Worm (Caenorhabditis elegans) whole organism, L1 larva: Measurements from ENCODE around the gene srw-62.
A peak's percentile ranks its signal among the peaks of the same experiment; 100 is the strongest.

Source experiments
- C04F5.9 ChIP-seq: sonication (generic microtip); optimal IDR thresholded peaks from 2 replicates; lab custom pipeline; 2016; ENCODE audit warnings: missing genetic modification characterization, missing compliant biosample characterization
- C16A3.4 ChIP-seq: fragments of 150-350 bp; optimal IDR thresholded peaks from 2 replicates; lab custom pipeline; 2014; ENCODE audit warnings: missing biosample characterization, missing genetic modification characterization
- C34B4.2 ChIP-seq: sonication (generic microtip); optimal IDR thresholded peaks from 2 replicates; lab custom pipeline; 2017; ENCODE audit warnings: mild to moderate bottlenecking, missing genetic modification characterization, missing compliant biosample characterization
- Y116A8C.19 ChIP-seq: sonication (generic microtip); optimal IDR thresholded peaks from 2 replicates; lab custom pipeline; 2016; ENCODE audit warnings: missing compliant biosample characterization, missing genetic modification characterization, borderline replicate concordance
- aha-1 ChIP-seq: fragments of 150-350 bp; optimal IDR thresholded peaks from 2 replicates; lab custom pipeline; 2014; ENCODE audit warnings: missing biosample characterization, missing genetic modification characterization
- alr-1 ChIP-seq: fragments of 200-800 bp; sonication (Bioruptor generic); optimal IDR thresholded peaks from 2 replicates; lab custom pipeline; 2018; ENCODE audit warnings: borderline replicate concordance, mild to moderate bottlenecking, missing genetic modification characterization, missing compliant biosample characterization
- ama-1 ChIP-seq: fragments of 150-350 bp; optimal IDR thresholded peaks from 2 replicates; lab custom pipeline; 2014
- blmp-1 ChIP-seq: fragments of 150-350 bp; optimal IDR thresholded peaks from 2 replicates; lab custom pipeline; 2014; ENCODE audit warnings: missing biosample characterization, missing genetic modification characterization
- ceh-82 ChIP-seq, 3 experiments: fragments of 150-350 bp in 1 of 3; sonication (generic microtip) in 2 of 3; optimal IDR thresholded peaks; 2 replicates each; lab custom pipeline; 2014 to 2017; ENCODE audit warnings: missing biosample characterization in 3 of 3, missing genetic modification characterization in 3 of 3
- ceh-88 ChIP-seq: fragments of 200-800 bp; sonication (Bioruptor generic); IDR thresholded peaks from 2 replicates; pipeline ENCODE4 v1.3.6; 2022; ENCODE audit warnings: missing genetic modification characterization, missing compliant biosample characterization
- ceh-90 ChIP-seq: sonication (generic microtip); optimal IDR thresholded peaks from 2 replicates; lab custom pipeline; 2016; ENCODE audit warnings: missing genetic modification characterization, missing compliant biosample characterization
- dpl-1 ChIP-seq, 3 experiments: fragments of 150-350 bp in 2 of 3; sonication (generic microtip) in 1 of 3; optimal IDR thresholded peaks; 2 replicates each; lab custom pipeline; 2014 to 2017; ENCODE audit warnings: missing biosample characterization in 3 of 3, missing genetic modification characterization in 3 of 3, missing genetic modification reagents in 3 of 3
- efl-1 ChIP-seq, 4 experiments: fragments of 150-350 bp; optimal IDR thresholded peaks in 3 of 4; peaks in 1 of 4; 1 replicate in 1 of 4; 2 replicates in 3 of 4; lab custom pipeline; 2014; ENCODE audit warnings: missing biosample characterization in 2 of 4, missing genetic modification characterization in 2 of 4, missing genetic modification reagents in 2 of 4
- elt-3 ChIP-seq, 6 experiments: fragments of 150-350 bp in 1 of 6; sonication (generic microtip); optimal IDR thresholded peaks; 2 replicates each; lab custom pipeline; 2017 to 2018; ENCODE audit warnings: missing biosample characterization in 6 of 6, missing genetic modification characterization in 6 of 6, inconsistent platforms in 1 of 6
- ets-5 ChIP-seq: fragments of 200-800 bp; sonication (Bioruptor generic); IDR thresholded peaks from 2 replicates; pipeline ENCODE4 v1.3.6; 2022; ENCODE audit warnings: missing genetic modification characterization, missing compliant biosample characterization
- fkh-8 ChIP-seq: sonication (generic microtip); optimal IDR thresholded peaks from 2 replicates; lab custom pipeline; 2016; ENCODE audit warnings: mild to moderate bottlenecking, missing genetic modification characterization, missing compliant biosample characterization
- grh-1 ChIP-seq: fragments of 200-800 bp; sonication (Bioruptor generic); IDR thresholded peaks from 2 replicates; pipeline ENCODE4 v1.3.6; 2022; ENCODE audit warnings: missing genetic modification reagents, missing genetic modification characterization, missing compliant biosample characterization
- hlh-17 ChIP-seq: fragments of 200-800 bp; sonication (Bioruptor generic); optimal IDR thresholded peaks from 2 replicates; lab custom pipeline; 2018; ENCODE audit warnings: missing genetic modification characterization, mild to moderate bottlenecking, missing compliant biosample characterization, moderate library complexity, borderline replicate concordance
- hlh-4 ChIP-seq: sonication (generic microtip); optimal IDR thresholded peaks from 2 replicates; lab custom pipeline; 2016; ENCODE audit warnings: mild to moderate bottlenecking, missing genetic modification characterization, missing compliant biosample characterization
- hpl-2 ChIP-seq: fragments of 150-350 bp; optimal IDR thresholded peaks from 2 replicates; lab custom pipeline; 2014; ENCODE audit warnings: missing biosample characterization, missing genetic modification reagents, missing genetic modification characterization
- irx-1 ChIP-seq: sonication (generic microtip); optimal IDR thresholded peaks from 2 replicates; lab custom pipeline; 2016; ENCODE audit warnings: missing genetic modification characterization, missing compliant biosample characterization
- isw-1 ChIP-seq: fragments of 200-800 bp; sonication (Bioruptor generic); IDR thresholded peaks from 2 replicates; pipeline ENCODE4 v1.3.6; 2022; ENCODE audit warnings: missing genetic modification characterization, missing compliant biosample characterization
- lin-13 ChIP-seq: fragments of 150-350 bp; optimal IDR thresholded peaks from 2 replicates; lab custom pipeline; 2014; ENCODE audit warnings: missing biosample characterization, missing genetic modification reagents, missing genetic modification characterization
- lin-14 ChIP-seq: fragments of 200-800 bp; sonication (Bioruptor generic); optimal IDR thresholded peaks from 2 replicates; lab custom pipeline; 2018; ENCODE audit warnings: mild to moderate bottlenecking, missing genetic modification characterization, moderate library complexity, missing compliant biosample characterization
- lin-15B ChIP-seq: fragments of 150-350 bp; sonication (generic microtip); optimal IDR thresholded peaks from 3 replicates; lab custom pipeline; 2014; ENCODE audit warnings: missing biosample characterization, missing genetic modification characterization
- lin-35 ChIP-seq, 2 experiments: fragments of 150-350 bp; optimal IDR thresholded peaks; 2 replicates each; lab custom pipeline; 2014; ENCODE audit warnings: missing biosample characterization in 2 of 2, missing genetic modification characterization in 2 of 2, missing genetic modification reagents in 2 of 2
- lsy-2 ChIP-seq, 2 experiments: fragments of 150-350 bp; optimal IDR thresholded peaks; 2 replicates each; lab custom pipeline; 2014; ENCODE audit warnings: missing biosample characterization in 2 of 2, missing genetic modification characterization in 2 of 2
- mef-2 ChIP-seq: fragments of 150-350 bp; optimal IDR thresholded peaks from 2 replicates; lab custom pipeline; 2014; ENCODE audit warnings: missing biosample characterization, missing genetic modification characterization
- mep-1 ChIP-seq: fragments of 150-350 bp; optimal IDR thresholded peaks from 2 replicates; lab custom pipeline; 2014; ENCODE audit warnings: missing biosample characterization, missing genetic modification characterization
- nhr-19 ChIP-seq: fragments of 200-800 bp; sonication (Bioruptor generic); conservative IDR thresholded peaks from 2 replicates; pipeline ENCODE4 v1.3.6; 2022; ENCODE audit warnings: missing genetic modification characterization, missing compliant biosample characterization
- nhr-47 ChIP-seq: sonication (generic microtip); optimal IDR thresholded peaks from 2 replicates; lab custom pipeline; 2016; ENCODE audit warnings: mild to moderate bottlenecking, missing genetic modification characterization, moderate library complexity, missing compliant biosample characterization
- nhr-71 ChIP-seq: sonication (generic microtip); optimal IDR thresholded peaks from 2 replicates; lab custom pipeline; 2016; ENCODE audit warnings: mild to moderate bottlenecking, missing genetic modification characterization, moderate library complexity, missing compliant biosample characterization
- nhr-85 ChIP-seq: sonication (generic microtip); peaks from one replicate; lab custom pipeline; 2016; ENCODE audit warnings: missing genetic modification characterization, inconsistent platforms, missing compliant biosample characterization
- nhr-90 ChIP-seq: sonication (generic microtip); optimal IDR thresholded peaks from 2 replicates; lab custom pipeline; 2016; ENCODE audit warnings: mild to moderate bottlenecking, missing genetic modification characterization, missing compliant biosample characterization; ENCODE audit not compliant: poor library complexity
- pag-3 ChIP-seq: sonication (generic microtip); optimal IDR thresholded peaks from 2 replicates; lab custom pipeline; 2017; ENCODE audit warnings: missing genetic modification characterization, mild to moderate bottlenecking, missing compliant biosample characterization, antibody characterized with exemption, borderline replicate concordance; ENCODE audit not compliant: insufficient read depth
- pax-3 ChIP-seq: fragments of 200-800 bp; sonication (Bioruptor generic); optimal IDR thresholded peaks from 2 replicates; lab custom pipeline; 2018; ENCODE audit warnings: mild to moderate bottlenecking, missing genetic modification characterization, moderate library complexity, missing compliant biosample characterization
- snu-23 ChIP-seq: sonication (generic microtip); optimal IDR thresholded peaks from 2 replicates; lab custom pipeline; 2016; ENCODE audit warnings: missing genetic modification characterization, missing compliant biosample characterization
- sup-37 ChIP-seq: fragments of 200-800 bp; sonication (Bioruptor generic); optimal IDR thresholded peaks from 2 replicates; lab custom pipeline; 2018; ENCODE audit warnings: mild to moderate bottlenecking, missing genetic modification characterization, missing compliant biosample characterization
- swsn-7 ChIP-seq: sonication (generic microtip); optimal IDR thresholded peaks from 2 replicates; lab custom pipeline; 2016; ENCODE audit warnings: missing genetic modification characterization, missing compliant biosample characterization
- tbx-2 ChIP-seq: sonication (generic microtip); optimal IDR thresholded peaks from 2 replicates; lab custom pipeline; 2016; ENCODE audit warnings: missing genetic modification characterization, missing compliant biosample characterization
- tlp-1 ChIP-seq: fragments of 150-350 bp; optimal IDR thresholded peaks from 2 replicates; lab custom pipeline; 2014; ENCODE audit warnings: missing biosample characterization, missing genetic modification characterization
- unc-86 ChIP-seq: sonication (generic microtip); optimal IDR thresholded peaks from 2 replicates; lab custom pipeline; 2016; ENCODE audit warnings: missing genetic modification characterization, missing compliant biosample characterization
- ztf-11 ChIP-seq, 2 experiments: sonication (generic microtip); optimal IDR thresholded peaks; 2 replicates each; lab custom pipeline; 2016 to 2017; ENCODE audit warnings: missing genetic modification characterization in 2 of 2, missing biosample characterization in 1 of 2, missing compliant biosample characterization in 1 of 2

The srw-62 gene

ce11 chrII:7801899-7802298, 23.3 kb upstream of the srw-62 start (continued):
- no peak for TF ChIP-seq aha-1 (tag; lab: Kevin White, UChicago)
- TF ChIP-seq, all 84 proteins: peak for 6

- peak; percentile 18 for TF ChIP-seq lin-14 (GFP tag; lab: Kevin White, UChicago)
- TF ChIP-seq blmp-1 (tag; lab: Kevin White, UChicago), result peak; percentile 49
- no peak for TF ChIP-seq lin-15B
- TF ChIP-seq snu-23 (GFP tag; lab: Kevin White, UChicago), result no peak
- TF ChIP-seq nhr-85 (tag; lab: Kevin White, UChicago), result peak; percentile 49
- TF ChIP-seq tlp-1 (tag; lab: Kevin White, UChicago), result peak; percentile 1
These were observed 22.0 kb upstream of the srw-62 start for ce11 chrII:7803174-7803573.

- TF ChIP-seq isw-1 (GFP tag; lab: Robert Waterston, UW), result no peak
- TF ChIP-seq nhr-85 (tag; lab: Kevin White, UChicago), result peak; percentile 18
- TF ChIP-seq lin-35 (GFP tag; optimal IDR thresholded peaks at IDR 0.05; lab: Kevin White, UChicago), result peak in 1 of 2 experiments; percentile 63
- TF ChIP-seq dpl-1 (GFP tag; optimal IDR thresholded peaks at IDR 0.05; lab: Kevin White, UChicago), result peak; percentile 17 to 50 (median 40)
- no peak for TF ChIP-seq C34B4.2 (tag; lab: Kevin White, UChicago)
- TF ChIP-seq efl-1 (optimal IDR thresholded peaks at IDR 0.05; lab: Kevin White, UChicago), result peak in 1 of 2 experiments; percentile 11
- TF ChIP-seq efl-1 (GFP tag; optimal IDR thresholded peaks at IDR 0.05 in 1 of 2; lab: Kevin White, UChicago), result peak; percentile 46 to 94
- TF ChIP-seq blmp-1 (tag; lab: Kevin White, UChicago), result peak; percentile 53
- peak; percentile 17 for TF ChIP-seq lin-14 (GFP tag; lab: Kevin White, UChicago)
These were observed 19.2 kb upstream of the srw-62 start for ce11 chrII:7806054-7806453.

DNA sequence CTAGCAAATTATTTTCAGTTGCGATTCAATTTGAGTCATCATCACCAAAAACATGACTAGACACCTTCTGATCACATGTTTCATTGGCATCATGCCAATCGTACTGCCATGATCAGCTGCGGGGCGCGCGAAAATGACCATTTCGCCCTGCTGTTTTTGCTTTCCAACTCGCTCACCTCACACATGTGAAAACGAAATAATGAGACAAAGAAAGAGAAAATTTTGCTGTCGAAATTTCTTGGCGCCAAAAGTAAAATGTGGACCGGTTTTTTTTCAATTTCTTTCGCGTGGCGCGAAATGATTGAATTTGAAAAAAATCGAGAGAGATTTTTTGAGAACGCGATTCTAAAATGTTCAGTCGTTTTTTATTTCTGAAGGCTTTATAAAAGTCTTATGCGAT, 18.3 kb upstream of the srw-62 start:
- peak; percentile 98 for TF ChIP-seq nhr-85 (tag; lab: Kevin White, UChicago)
- TF ChIP-seq lsy-2 (tag; optimal IDR thresholded peaks at IDR 0.05; lab: Kevin White, UChicago), result peak in 1 of 2 experiments; percentile 16
- TF ChIP-seq unc-86 (tag; lab: Kevin White, UChicago), result no peak
- TF ChIP-seq irx-1, result peak; percentile 36
- no peak for TF ChIP-seq Y116A8C.19
- TF ChIP-seq alr-1 (tag; lab: Kevin White, UChicago), result no peak
- TF ChIP-seq pag-3 (tag; lab: Kevin White, UChicago), result peak; percentile 28
- TF ChIP-seq snu-23 (GFP tag; lab: Kevin White, UChicago), result peak; percentile 52
- TF ChIP-seq C04F5.9 (tag; lab: Kevin White, UChicago), result no peak
- no peak for TF ChIP-seq ceh-82 (tag; optimal IDR thresholded peaks at IDR 0.05; lab: Kevin White, UChicago)
- no peak for TF ChIP-seq isw-1 (GFP tag; lab: Robert Waterston, UW)
- TF ChIP-seq fkh-8 (tag; lab: Kevin White, UChicago), result no peak
- no peak for TF ChIP-seq hpl-2 (GFP tag; lab: Kevin White, UChicago)
- no peak for TF ChIP-seq ceh-90 (tag; lab: Kevin White, UChicago)
- peak; percentile 21 for TF ChIP-seq mep-1 (tag; lab: Kevin White, UChicago)
- peak; percentile 19 for TF ChIP-seq nhr-90 (tag; lab: Kevin White, UChicago)
- TF ChIP-seq ets-5 (GFP tag; lab: Robert Waterston, UW), result no peak
- no peak for TF ChIP-seq sup-37
- TF ChIP-seq ama-1 (lab: Kevin White, UChicago), result no peak
- TF ChIP-seq lin-35 (GFP tag; optimal IDR thresholded peaks at IDR 0.05; lab: Kevin White, UChicago), result peak; percentile 35 to 91
- TF ChIP-seq hlh-17, result no peak
- no peak for TF ChIP-seq hlh-4 (tag; lab: Kevin White, UChicago)
- peak; percentile 6 for TF ChIP-seq lin-13 (GFP tag; lab: Kevin White, UChicago)
- TF ChIP-seq pax-3 (tag; lab: Kevin White, UChicago), result no peak
- no peak for TF ChIP-seq C16A3.4 (tag; lab: Kevin White, UChicago)
- no peak for TF ChIP-seq ztf-11 (tag; optimal IDR thresholded peaks at IDR 0.05; lab: Kevin White, UChicago)
- peak; percentile 31 for TF ChIP-seq nhr-19
- TF ChIP-seq swsn-7 (tag; lab: Kevin White, UChicago), result peak; percentile 6
- TF ChIP-seq nhr-47, result peak; percentile 19
- TF ChIP-seq ceh-88, result no peak
- TF ChIP-seq nhr-71 (tag; lab: Kevin White, UChicago), result peak; percentile 74
- TF ChIP-seq blmp-1 (tag; lab: Kevin White, UChicago), result peak; percentile 96
- no peak for TF ChIP-seq tbx-2 (tag; lab: Kevin White, UChicago)
- TF ChIP-seq efl-1 (optimal IDR thresholded peaks at IDR 0.05; lab: Kevin White, UChicago), result peak; percentile 57 to 65
- TF ChIP-seq efl-1 (GFP tag; optimal IDR thresholded peaks at IDR 0.05 in 1 of 2; lab: Kevin White, UChicago), result peak; percentile 75 to 97
- no peak for TF ChIP-seq mef-2
- peak in 2 of 6 experiments; percentile 23 to 28 for TF ChIP-seq elt-3 (tag; optimal IDR thresholded peaks at IDR 0.05; lab: Kevin White, UChicago)
- TF ChIP-seq grh-1 (GFP tag; lab: Robert Waterston, UW), result peak; percentile 90
